Worm (Caenorhabditis elegans): Measurements from ENCODE around the gene srbc-77.

DNA sequence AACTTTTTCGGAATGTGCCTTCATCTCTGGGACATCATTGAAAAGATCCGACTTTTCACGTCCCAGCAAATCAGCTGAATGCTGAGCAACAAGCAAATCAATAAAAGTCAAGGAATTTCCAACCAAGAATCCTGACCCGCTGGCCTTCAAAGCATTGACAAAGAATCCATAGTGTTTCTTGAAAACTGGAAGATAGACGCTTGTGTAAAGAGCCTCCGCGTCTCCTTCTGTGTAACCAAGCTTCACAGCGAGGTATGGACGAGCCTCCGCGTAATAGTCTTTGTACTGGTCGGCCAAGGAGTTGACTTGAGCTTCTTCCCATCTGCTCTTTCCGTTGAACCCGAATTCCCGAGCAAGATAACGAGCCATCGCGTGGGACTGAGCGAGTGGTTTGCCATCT is 14.7 kb upstream of the srbc-77 start:
- TF ChIP-seq nhr-11 (tag; optimal IDR thresholded peaks at IDR 0.05) (no peak), set-16 (GFP tag; IDR thresholded peaks at IDR 0.05) (no peak), lin-13 (GFP tag; optimal IDR thresholded peaks at IDR 0.05) (no peak), ZK546.5 (tag; optimal IDR thresholded peaks at IDR 0.05) (no peak), aha-1 (tag) (no peak), ama-1 (optimal IDR thresholded peaks at IDR 0.05) (no peak), daf-19 (GFP tag; conservative IDR thresholded peaks at IDR 0.05) (no peak), nhr-77 (tag; optimal IDR thresholded peaks at IDR 0.05) (no peak), lin-15B (tag; optimal IDR thresholded peaks at IDR 0.05) (no peak), pqm-1 (tag; optimal IDR thresholded peaks at IDR 0.05) (no peak), ztf-11 (tag; optimal IDR thresholded peaks at IDR 0.05) (no peak), lin-29 (GFP tag; IDR thresholded peaks at IDR 0.05) (no peak), fkh-10 (GFP tag; optimal IDR thresholded peaks at IDR 0.05) (no peak), skn-1 (tag; optimal IDR thresholded peaks at IDR 0.05) (no peak)
